Worm (Caenorhabditis elegans): ENCODE data around the gene R07B7.9.
A peak's percentile ranks its signal among the peaks of the same experiment; 100 is the strongest.

Gene R07B7.9

ce11 chrV:12095865-12096264 is 15.7 kb upstream of the R07B7.9 start, which contains the start of gene nhr-207:
Gene nhr-207 (plus strand): TSS chrV:12096146.
- TF ChIP-seq ces-1 (GFP tag; optimal IDR thresholded peaks at IDR 0.05) = no peak
- TF ChIP-seq sox-4 (tag; optimal IDR thresholded peaks at IDR 0.05) = no peak
- no peak for TF ChIP-seq rnt-1 (tag; optimal IDR thresholded peaks at IDR 0.05)
- no peak for TF ChIP-seq nhr-28 (tag; optimal IDR thresholded peaks at IDR 0.05)
- no peak for TF ChIP-seq tlp-1 (tag; optimal IDR thresholded peaks at IDR 0.05)
- no peak for TF ChIP-seq xbp-1 (tag; optimal IDR thresholded peaks at IDR 0.05)
- no peak for TF ChIP-seq lir-3 (tag; optimal IDR thresholded peaks at IDR 0.05; ENCODE audit: poor library complexity)
- TF ChIP-seq ets-5 (GFP tag; IDR thresholded peaks at IDR 0.05) = no peak
- TF ChIP-seq dsc-1 (tag; optimal IDR thresholded peaks at IDR 0.05) = no peak
- no peak for TF ChIP-seq nhr-90 (tag; optimal IDR thresholded peaks at IDR 0.05; ENCODE audit: poor library complexity)
- TF ChIP-seq pax-3 (tag; optimal IDR thresholded peaks at IDR 0.05) = no peak
- TF ChIP-seq blmp-1 (tag; optimal IDR thresholded peaks at IDR 0.05) = no peak
- TF ChIP-seq nhr-12 (tag; optimal IDR thresholded peaks at IDR 0.05) = no peak
- no peak for TF ChIP-seq mef-2 (tag; optimal IDR thresholded peaks at IDR 0.05)
- TF ChIP-seq efl-1 (optimal IDR thresholded peaks at IDR 0.05) = no peak
- TF ChIP-seq efl-1 (GFP tag; optimal IDR thresholded peaks at IDR 0.05 in 1 of 2) = no peak
- TF ChIP-seq swsn-7 (tag; optimal IDR thresholded peaks at IDR 0.05) = no peak
- TF ChIP-seq sup-37 (GFP tag; optimal IDR thresholded peaks at IDR 0.05) = no peak
- TF ChIP-seq ceh-90 (tag; optimal IDR thresholded peaks at IDR 0.05) = no peak
- TF ChIP-seq alr-1 (tag; optimal IDR thresholded peaks at IDR 0.05; ENCODE audit: borderline replicate concordance) = no peak
- no peak for TF ChIP-seq nhr-77 (tag; optimal IDR thresholded peaks at IDR 0.05)
- TF ChIP-seq hlh-17 (GFP tag; optimal IDR thresholded peaks at IDR 0.05; ENCODE audit: borderline replicate concordance) = no peak
- TF ChIP-seq pag-3 (tag; optimal IDR thresholded peaks at IDR 0.05; ENCODE audit: borderline replicate concordance, insufficient read depth) = no peak
- TF ChIP-seq lin-35 (GFP tag; optimal IDR thresholded peaks at IDR 0.05) = no peak
- TF ChIP-seq snu-23 (GFP tag; optimal IDR thresholded peaks at IDR 0.05) = peak; percentile 6
- no peak for TF ChIP-seq ztf-11 (tag; optimal IDR thresholded peaks at IDR 0.05)
- TF ChIP-seq dpl-1 (GFP tag; optimal IDR thresholded peaks at IDR 0.05) = no peak
- TF ChIP-seq efl-3 (GFP tag; optimal IDR thresholded peaks at IDR 0.05) = no peak
- TF ChIP-seq ceh-82 (tag; optimal IDR thresholded peaks at IDR 0.05) = no peak
- TF ChIP-seq fkh-10 (GFP tag; optimal IDR thresholded peaks at IDR 0.05) = no peak
- TF ChIP-seq hpl-2 (GFP tag; optimal IDR thresholded peaks at IDR 0.05) = no peak
- TF ChIP-seq nhr-20 (tag; optimal IDR thresholded peaks at IDR 0.05) = peak; percentile 23
- TF ChIP-seq ceh-63 (GFP tag; optimal IDR thresholded peaks at IDR 0.05) = no peak
- TF ChIP-seq mep-1 (tag; optimal IDR thresholded peaks at IDR 0.05) = no peak
- TF ChIP-seq C34B4.2 (tag; optimal IDR thresholded peaks at IDR 0.05) = no peak
- TF ChIP-seq nhr-71 (tag; optimal IDR thresholded peaks at IDR 0.05) = no peak
- TF ChIP-seq vab-15 (tag; optimal IDR thresholded peaks at IDR 0.05) = no peak
- peak; percentile 34 for TF ChIP-seq skn-1 (tag; optimal IDR thresholded peaks at IDR 0.05)
- TF ChIP-seq egl-27 (tag; optimal IDR thresholded peaks at IDR 0.05) = no peak
- no peak for TF ChIP-seq zag-1 (tag; optimal IDR thresholded peaks at IDR 0.05)
- TF ChIP-seq unc-130 (tag; optimal IDR thresholded peaks at IDR 0.05) = no peak
- no peak for TF ChIP-seq unc-62 (GFP tag; optimal IDR thresholded peaks at IDR 0.05)
- TF ChIP-seq nhr-85 (tag) = no peak
- TF ChIP-seq Y116A8C.19 (tag; optimal IDR thresholded peaks at IDR 0.05; ENCODE audit: borderline replicate concordance) = no peak
- no peak for TF ChIP-seq irx-1 (tag; optimal IDR thresholded peaks at IDR 0.05)
- TF ChIP-seq egl-13 (tag; optimal IDR thresholded peaks at IDR 0.05) = no peak
- peak; percentile 17 for TF ChIP-seq C16A3.4 (tag; optimal IDR thresholded peaks at IDR 0.05)
- no peak for TF ChIP-seq isw-1 (GFP tag; IDR thresholded peaks at IDR 0.05)
- TF ChIP-seq unc-86 (tag; optimal IDR thresholded peaks at IDR 0.05) = no peak
- TF ChIP-seq elt-2 (tag; optimal IDR thresholded peaks at IDR 0.05) = no peak
- TF ChIP-seq grh-1 (GFP tag; IDR thresholded peaks at IDR 0.05) = no peak
- TF ChIP-seq nhr-237 (tag; optimal IDR thresholded peaks at IDR 0.05) = no peak
- no peak for TF ChIP-seq lin-13 (GFP tag; optimal IDR thresholded peaks at IDR 0.05)
- no peak for TF ChIP-seq zip-4 (GFP tag; optimal IDR thresholded peaks at IDR 0.05)

Measured in whole organism, L1 larva.